Worm (Caenorhabditis elegans) whole organism, late embryonic: ENCODE results near the gene F28A10.4.

ENCODE experiments used
- K02D7.2 ChIP-seq: sonication (generic microtip); optimal IDR thresholded peaks from 2 replicates; lab custom pipeline; 2017; ENCODE audit warnings: mild to moderate bottlenecking, missing genetic modification characterization, missing compliant biosample characterization
- ceh-6 ChIP-seq: fragments of 200-800 bp; sonication (Bioruptor generic); optimal IDR thresholded peaks from 2 replicates; lab custom pipeline; 2018; ENCODE audit warnings: mild to moderate bottlenecking, missing genetic modification characterization, missing compliant biosample characterization
- elt-2 ChIP-seq: sonication (generic microtip); optimal IDR thresholded peaks from 2 replicates; lab custom pipeline; 2016; ENCODE audit warnings: missing genetic modification reagents, missing genetic modification characterization, missing compliant biosample characterization
- nfya-1 ChIP-seq: sonication (generic microtip); optimal IDR thresholded peaks from 2 replicates; lab custom pipeline; 2017; ENCODE audit warnings: missing genetic modification characterization, mild to moderate bottlenecking, missing compliant biosample characterization, antibody characterized with exemption, moderate library complexity
- pat-9 ChIP-seq: fragments of 200-800 bp; sonication (Bioruptor generic); optimal IDR thresholded peaks from 2 replicates; lab custom pipeline; 2018; ENCODE audit warnings: mild to moderate bottlenecking, missing genetic modification characterization, moderate library complexity, missing compliant biosample characterization
- pros-1 ChIP-seq: fragments of 150-350 bp; optimal IDR thresholded peaks from 2 replicates; lab custom pipeline; 2014; ENCODE audit warnings: missing biosample characterization, missing genetic modification reagents, missing genetic modification characterization

Gene F28A10.4

ce11 chrII:884204-884603 lies 40.1 kb downstream of the F28A10.4 start:
- TF ChIP-seq K02D7.2 (tag; lab: Kevin White, UChicago) (no peak), elt-2 (tag; lab: Kevin White, UChicago) (peak; percentile 1), ceh-6 (GFP tag; lab: Kevin White, UChicago) (no peak), pat-9 (tag; lab: Kevin White, UChicago) (no peak)

ce11 chrII:888024-888423 lies 44.0 kb downstream of the F28A10.4 start, which contains the start of gene T07D3.4:
T07D3.4 (plus strand) TSS chrII:888309.
- TF ChIP-seq pros-1 (tag; lab: Kevin White, UChicago) (no peak), elt-2 (tag; lab: Kevin White, UChicago) (peak; percentile 69), nfya-1 (tag; lab: Kevin White, UChicago) (no peak)
- TF ChIP-seq, all 69 proteins: peak for 1
